Worm (Caenorhabditis elegans): ENCODE results near the gene sre-14.

- no peak for TF ChIP-seq pqm-1 (tag; optimal IDR thresholded peaks at IDR 0.05)
- TF ChIP-seq elt-2 (tag; optimal IDR thresholded peaks at IDR 0.05), result no peak
- no peak for TF ChIP-seq ceh-45 (GFP tag; IDR thresholded peaks at IDR 0.05)
- TF ChIP-seq fkh-10 (GFP tag; optimal IDR thresholded peaks at IDR 0.05), result no peak
- no peak for TF ChIP-seq dmd-4 (tag; optimal IDR thresholded peaks at IDR 0.05; ENCODE audit: borderline replicate concordance)
Measured at ce11 chrIV:12212814-12213213, 48.4 kb downstream of the sre-14 start.

All from whole organism, late embryonic.